Worm (Caenorhabditis elegans) whole organism, L4 larva: ENCODE measurements around the gene clec-56.

Source experiments
- hlh-30 ChIP-seq: sonication (generic microtip); optimal IDR thresholded peaks from 2 replicates; lab custom pipeline; 2017; ENCODE audit warnings: antibody characterized with exemption, mild to moderate bottlenecking, missing genetic modification characterization, missing compliant biosample characterization; ENCODE audit not compliant: insufficient read depth
- mdt-29 ChIP-seq: fragments of 200-800 bp; sonication (Bioruptor generic); IDR thresholded peaks from 2 replicates; pipeline ENCODE4 v1.3.6; 2022; ENCODE audit warnings: missing genetic modification reagents, missing genetic modification characterization, missing compliant biosample characterization
- nhr-6 ChIP-seq: fragments of 150-350 bp; optimal IDR thresholded peaks from 2 replicates; lab custom pipeline; 2014; ENCODE audit warnings: missing biosample characterization, missing genetic modification characterization
- pqm-1 ChIP-seq: sonication (generic microtip); optimal IDR thresholded peaks from 2 replicates; lab custom pipeline; 2017; ENCODE audit warnings: missing biosample characterization, missing genetic modification characterization
- skn-1 ChIP-seq: fragments of 150-350 bp; optimal IDR thresholded peaks from 2 replicates; lab custom pipeline; 2014; ENCODE audit warnings: missing biosample characterization, missing genetic modification characterization
- snpc-4 ChIP-seq: fragments of 150-350 bp; optimal IDR thresholded peaks from 2 replicates; lab custom pipeline; 2014; ENCODE audit warnings: missing biosample characterization, missing genetic modification characterization
- unc-62 ChIP-seq, 3 experiments: fragments of 150-350 bp in 1 of 3; sonication (generic microtip); optimal IDR thresholded peaks in 2 of 3; peaks in 1 of 3; 1 replicate in 1 of 3; 2 replicates in 2 of 3; lab custom pipeline; 2014 to 2017; ENCODE audit warnings: missing biosample characterization in 3 of 3, missing genetic modification characterization in 3 of 3, missing genetic modification reagents in 3 of 3, missing genotype in 1 of 3

DNA sequence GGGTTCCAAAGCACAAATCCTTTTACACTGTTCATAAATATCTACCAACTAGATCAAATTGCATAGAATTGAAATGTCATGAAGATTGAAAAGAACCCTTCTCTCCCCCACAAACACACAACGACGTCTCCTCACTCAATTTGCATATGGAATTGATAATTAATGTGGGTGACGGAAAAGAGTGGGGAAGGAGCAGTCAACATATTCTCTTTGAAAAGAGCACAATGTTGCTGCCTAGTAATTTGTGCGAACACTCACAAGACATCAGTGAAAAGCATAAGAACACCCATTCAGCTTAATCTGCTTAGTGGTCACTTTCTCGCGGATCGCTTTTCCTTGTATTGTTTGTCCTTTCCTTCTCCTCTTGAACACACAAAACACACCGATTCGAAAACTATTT is 22.2 kb downstream of the clec-56 start:
- TF ChIP-seq skn-1 (tag; lab: Kevin White, UChicago) (no peak), nhr-6 (tag; lab: Kevin White, UChicago) (no peak), pqm-1 (tag; lab: Kevin White, UChicago) (no peak), unc-62 (GFP tag; optimal IDR thresholded peaks at IDR 0.05 in 1 of 2; lab: Kevin White, UChicago) (peak in 1 of 2 experiments; percentile 58), unc-62 (tag; optimal IDR thresholded peaks at IDR 0.05; lab: Kevin White, UChicago) (no peak), snpc-4 (no peak), mdt-29 (GFP tag; lab: Robert Waterston, UW) (no peak), hlh-30 (tag; lab: Kevin White, UChicago) (no peak)
